Fruit fly (Drosophila melanogaster): ENCODE data around the gene rept.

dm6 chr3L:19251643-19252042 is 3.5 kb upstream of the rept start:
- TF ChIP-seq sc (optimal IDR thresholded peaks at IDR 0.05) (no peak), sc (GFP tag; optimal IDR thresholded peaks at IDR 0.05) (peak; percentile 9), Dfd (GFP tag; optimal IDR thresholded peaks at IDR 0.05) (no peak), CG16815 (GFP tag; optimal IDR thresholded peaks at IDR 0.05) (no peak), CG6791 (GFP tag; IDR thresholded peaks at IDR 0.05; ENCODE audit: partially characterized antibody) (no peak), Poxn (GFP tag; IDR thresholded peaks at IDR 0.05) (no peak)

Measured in whole organism, embryonic.